Fruit fly (Drosophila melanogaster) Kc167 (cell line): ENCODE data around the gene Ugt37B1.

Experiments used
- Myc ChIP-seq: fragments of >200 bp; optimal IDR thresholded peaks from 2 replicates; lab custom pipeline; 2017; ENCODE audit warnings: missing external identifiers
- Sin3A ChIP-seq: fragments of >200 bp; optimal IDR thresholded peaks from 2 replicates; lab custom pipeline; 2018; ENCODE audit warnings: missing external identifiers
- h ChIP-seq: fragments of >200 bp; optimal IDR thresholded peaks from 3 replicates; lab custom pipeline; 2018; ENCODE audit warnings: missing external identifiers
- insv ChIP-seq: fragments of >200 bp; optimal IDR thresholded peaks from 3 replicates; lab custom pipeline; 2018; ENCODE audit warnings: missing external identifiers
- psq ChIP-seq: fragments of >200 bp; optimal IDR thresholded peaks from 2 replicates; lab custom pipeline; 2017; ENCODE audit warnings: missing external identifiers
- ttk ChIP-seq: sonication (Bioruptor generic); optimal IDR thresholded peaks from 2 replicates; lab custom pipeline; 2017; ENCODE audit warnings: missing external identifiers

DNA sequence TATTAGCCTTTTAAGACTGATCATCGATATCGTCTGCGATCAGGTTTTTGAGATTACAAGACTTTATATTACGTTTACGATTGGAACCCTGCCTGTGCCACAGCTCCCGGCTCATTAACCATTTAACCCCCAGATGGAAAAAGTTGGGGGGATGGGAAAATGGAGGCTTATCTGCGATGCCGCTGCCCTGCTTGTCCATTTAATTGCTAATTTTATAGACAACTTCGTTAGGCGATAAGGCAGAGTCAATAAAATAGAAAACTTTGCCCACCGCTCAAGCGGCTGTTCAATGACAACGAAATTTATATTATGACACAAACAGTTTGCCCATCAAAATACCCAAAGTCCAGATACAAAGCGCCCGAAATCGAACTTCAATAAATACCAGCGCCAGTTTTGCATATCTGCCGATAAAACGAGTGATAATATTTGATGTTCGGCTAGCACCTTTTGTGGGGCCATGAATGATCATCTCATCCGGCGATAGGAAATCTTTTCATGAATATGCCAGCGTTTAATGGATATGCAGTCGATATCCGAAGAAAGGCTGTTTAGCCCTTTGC, 31.8 kb upstream of the Ugt37B1 start:
- TF ChIP-seq insv (lab: Kevin White, UChicago): no peak
- TF ChIP-seq psq: no peak
- TF ChIP-seq Sin3A (lab: Kevin White, UChicago): no peak
- no peak for TF ChIP-seq ttk (lab: Kevin White, UChicago)
- TF ChIP-seq h: no peak
- no peak for TF ChIP-seq Myc (lab: Kevin White, UChicago)
